Fruit fly (Drosophila melanogaster) whole organism, embryonic: Measurements from ENCODE around the gene msn.
A peak's percentile ranks its signal among the peaks of the same experiment; 100 is the strongest.

ENCODE experiments used
- ATbp ChIP-seq: fragments of 200-800 bp; sonication (Bioruptor generic); optimal IDR thresholded peaks from 2 replicates; lab custom pipeline; 2017; ENCODE audit warnings: missing biosample characterization, mild to moderate bottlenecking, missing genetic modification characterization, missing genetic modification reagents
- CG10321 ChIP-seq: fragments of 200-800 bp; sonication (Bioruptor generic); IDR thresholded peaks from 2 replicates; pipeline ENCODE4 v1.3.6; 2022; ENCODE audit warnings: missing biosample characterization, missing genetic modification characterization
- CG12219 ChIP-seq: fragments of 200-800 bp; sonication (Bioruptor generic); optimal IDR thresholded peaks from 3 replicates; lab custom pipeline; 2018; ENCODE audit warnings: missing biosample characterization, mild to moderate bottlenecking, missing genetic modification characterization
- CG12236 ChIP-seq: fragments of 200-800 bp; sonication (Bioruptor generic); optimal IDR thresholded peaks from 2 replicates; lab custom pipeline; 2016; ENCODE audit warnings: missing biosample characterization, missing genetic modification characterization
- CG14014 ChIP-seq: fragments of 200-800 bp; sonication (Bioruptor generic); IDR thresholded peaks from 2 replicates; pipeline ENCODE4 v1.3.6; 2022; ENCODE audit warnings: missing biosample characterization, missing genetic modification characterization
- CG15514 ChIP-seq: fragments of 200-800 bp; sonication (Bioruptor generic); optimal IDR thresholded peaks from 3 replicates; lab custom pipeline; 2017; ENCODE audit warnings: missing biosample characterization, missing genetic modification characterization, mild to moderate bottlenecking, moderate library complexity, missing genetic modification reagents
- CG16863 ChIP-seq: fragments of 200-800 bp; sonication (Bioruptor generic); optimal IDR thresholded peaks from 3 replicates; lab custom pipeline; 2016; ENCODE audit warnings: missing biosample characterization, missing genetic modification characterization
- CG17186 ChIP-seq: fragments of 200-800 bp; sonication (Bioruptor generic); optimal IDR thresholded peaks from 3 replicates; lab custom pipeline; 2017; ENCODE audit warnings: missing biosample characterization, missing genetic modification reagents, missing genetic modification characterization
- CG17361 ChIP-seq: fragments of 200-800 bp; sonication (Bioruptor generic); IDR thresholded peaks from 3 replicates; pipeline ENCODE4 v1.3.6; 2022; ENCODE audit warnings: missing biosample characterization, missing genetic modification characterization
- CG17912 ChIP-seq: fragments of 200-800 bp; sonication (Bioruptor generic); optimal IDR thresholded peaks from 2 replicates; lab custom pipeline; 2018; ENCODE audit warnings: missing biosample characterization, mild to moderate bottlenecking, missing genetic modification characterization
- CG5245 ChIP-seq: fragments of 200-800 bp; sonication (Bioruptor generic); optimal IDR thresholded peaks from 3 replicates; lab custom pipeline; 2016; ENCODE audit warnings: missing biosample characterization, missing genetic modification characterization
- CG6254 ChIP-seq: fragments of 200-800 bp; sonication (Bioruptor generic); optimal IDR thresholded peaks from 3 replicates; lab custom pipeline; 2017; ENCODE audit warnings: mild to moderate bottlenecking, missing biosample characterization, missing genetic modification reagents, missing genetic modification characterization
- CG7556 ChIP-seq: fragments of 200-800 bp; sonication (Bioruptor generic); optimal IDR thresholded peaks from 2 replicates; lab custom pipeline; 2017; ENCODE audit warnings: missing biosample characterization, mild to moderate bottlenecking, missing genetic modification characterization
- CG7786 ChIP-seq: fragments of 200-800 bp; sonication (Bioruptor generic); optimal IDR thresholded peaks from 2 replicates; lab custom pipeline; 2016; ENCODE audit warnings: missing biosample characterization, missing genetic modification characterization
- CG8924 ChIP-seq: fragments of 200-800 bp; optimal IDR thresholded peaks from 3 replicates; lab custom pipeline; 2019; ENCODE audit warnings: missing biosample characterization, mild to moderate bottlenecking, missing genetic modification characterization, moderate library complexity
- CG8944 ChIP-seq: fragments of 200-800 bp; sonication (Bioruptor generic); optimal IDR thresholded peaks from 3 replicates; lab custom pipeline; 2016; ENCODE audit warnings: missing biosample characterization, missing genetic modification characterization
- CG9797 ChIP-seq: fragments of 200-800 bp; sonication (Bioruptor generic); optimal IDR thresholded peaks from 3 replicates; lab custom pipeline; 2018; ENCODE audit warnings: missing biosample characterization, mild to moderate bottlenecking, missing genetic modification characterization
- CHES-1-like ChIP-seq: fragments of 200-800 bp; sonication (Bioruptor generic); optimal IDR thresholded peaks from 2 replicates; lab custom pipeline; 2016; ENCODE audit warnings: missing biosample characterization, missing genetic modification characterization
- D ChIP-seq, 2 experiments: fragments of 200-800 bp in 1 of 2; fragments of >200 bp in 1 of 2; sonication (Bioruptor generic) in 1 of 2; optimal IDR thresholded peaks; 2 replicates in 1 of 2; 3 replicates in 1 of 2; lab custom pipeline; 2017; ENCODE audit warnings: mild to moderate bottlenecking in 1 of 2, missing biosample characterization in 1 of 2, missing genetic modification characterization in 1 of 2, missing genetic modification reagents in 1 of 2
- D19B ChIP-seq: fragments of 200-800 bp; sonication (Bioruptor generic); optimal IDR thresholded peaks from 2 replicates; lab custom pipeline; 2017; ENCODE audit warnings: missing biosample characterization, mild to moderate bottlenecking, missing genetic modification characterization
- Dbx ChIP-seq: fragments of 200-800 bp; sonication (Bioruptor generic); IDR thresholded peaks from 3 replicates; pipeline ENCODE4 v1.3.6; 2022; ENCODE audit warnings: missing biosample characterization, missing genetic modification characterization
- Dref ChIP-seq: fragments of 200-800 bp; sonication (Bioruptor generic); IDR thresholded peaks from 2 replicates; pipeline ENCODE4 v1.3.6; 2022; ENCODE audit warnings: missing biosample characterization, missing genetic modification characterization
- HLH4C ChIP-seq: fragments of 200-800 bp; sonication (Bioruptor generic); IDR thresholded peaks from 3 replicates; pipeline ENCODE4 v1.3.6; 2022; ENCODE audit warnings: missing biosample characterization, missing genetic modification characterization; ENCODE audit not compliant: partially characterized antibody
- Lhr ChIP-seq: fragments of 200-800 bp; sonication (Bioruptor generic); optimal IDR thresholded peaks from 3 replicates; lab custom pipeline; 2017; ENCODE audit warnings: mild to moderate bottlenecking, missing biosample characterization, missing genetic modification reagents, missing genetic modification characterization
- Meics ChIP-seq: fragments of 200-800 bp; sonication (Bioruptor generic); optimal IDR thresholded peaks from 2 replicates; lab custom pipeline; 2017; ENCODE audit warnings: missing biosample characterization, mild to moderate bottlenecking, missing genetic modification characterization
- NK7.1 ChIP-seq: fragments of 200-800 bp; sonication (Bioruptor generic); optimal IDR thresholded peaks from 3 replicates; lab custom pipeline; 2016; ENCODE audit warnings: missing biosample characterization, missing genetic modification characterization
- Rfx ChIP-seq: fragments of 200-800 bp; sonication (Bioruptor generic); IDR thresholded peaks from 2 replicates; pipeline ENCODE4 v1.3.6; 2022; ENCODE audit warnings: missing biosample characterization, missing genetic modification characterization
- Scr ChIP-seq: fragments of 200-800 bp; sonication (Bioruptor generic); IDR thresholded peaks from 2 replicates; pipeline ENCODE4 v1.3.6; 2022; ENCODE audit warnings: missing biosample characterization, missing genetic modification characterization; ENCODE audit not compliant: partially characterized antibody
- TFAM ChIP-seq: fragments of 200-800 bp; sonication (Bioruptor generic); optimal IDR thresholded peaks from 2 replicates; lab custom pipeline; 2017; ENCODE audit warnings: missing biosample characterization, missing genetic modification characterization, inconsistent platforms
- Usf ChIP-seq: fragments of 200-800 bp; sonication (Bioruptor generic); optimal IDR thresholded peaks from 2 replicates; lab custom pipeline; 2017; ENCODE audit warnings: missing genotype, missing biosample characterization, missing genetic modification characterization
- Vsx1 ChIP-seq: fragments of 200-800 bp; sonication (Bioruptor generic); optimal IDR thresholded peaks from 2 replicates; lab custom pipeline; 2017; ENCODE audit warnings: missing biosample characterization, mild to moderate bottlenecking, missing genetic modification characterization, missing genetic modification reagents
- abd-A ChIP-seq: fragments of 200-800 bp; sonication (Bioruptor generic); optimal IDR thresholded peaks from 3 replicates; lab custom pipeline; 2019; ENCODE audit warnings: missing biosample characterization, mild to moderate bottlenecking, missing genetic modification characterization, moderate library complexity
- az2 ChIP-seq: fragments of 200-800 bp; sonication (Bioruptor generic); optimal IDR thresholded peaks from 3 replicates; lab custom pipeline; 2016; ENCODE audit warnings: missing biosample characterization, missing genetic modification characterization
- crol ChIP-seq: fragments of 200-800 bp; sonication (Bioruptor generic); IDR thresholded peaks from 2 replicates; pipeline ENCODE4 v1.3.6; 2022; ENCODE audit warnings: missing biosample characterization, missing genetic modification characterization
- dan ChIP-seq: fragments of 200-800 bp; sonication (Bioruptor generic); IDR thresholded peaks from 2 replicates; pipeline ENCODE4 v1.3.6; 2022; ENCODE audit warnings: missing biosample characterization, missing genetic modification characterization
- dimm ChIP-seq: fragments of 200-800 bp; sonication (Bioruptor generic); IDR thresholded peaks from 2 replicates; pipeline ENCODE4 v1.3.6; 2022; ENCODE audit warnings: missing biosample characterization, missing genetic modification characterization
- dpn ChIP-seq, 2 experiments: fragments of 200-800 bp; sonication (Bioruptor generic); optimal IDR thresholded peaks; 3 replicates each; lab custom pipeline; 2016; ENCODE audit warnings: missing biosample characterization in 2 of 2, missing genetic modification characterization in 2 of 2
- fd3F ChIP-seq: fragments of 200-800 bp; sonication (Bioruptor generic); optimal IDR thresholded peaks from 2 replicates; lab custom pipeline; 2018; ENCODE audit warnings: missing biosample characterization, mild to moderate bottlenecking, missing genetic modification characterization, moderate library complexity
- grn ChIP-seq: fragments of 200-800 bp; sonication (Bioruptor generic); optimal IDR thresholded peaks from 3 replicates; lab custom pipeline; 2017; ENCODE audit warnings: missing biosample characterization, missing genetic modification characterization
- gt ChIP-seq: fragments of 200-800 bp; sonication (Bioruptor generic); IDR thresholded peaks from 2 replicates; pipeline ENCODE4 v1.3.6; 2022; ENCODE audit warnings: missing biosample characterization, missing genetic modification characterization
- h ChIP-seq: fragments of >200 bp; optimal IDR thresholded peaks from 2 replicates; lab custom pipeline; 2017
- hbn ChIP-seq: fragments of 200-800 bp; sonication (Bioruptor generic); IDR thresholded peaks from 2 replicates; pipeline ENCODE4 v1.3.6; 2022; ENCODE audit warnings: missing biosample characterization, missing genetic modification characterization; ENCODE audit not compliant: partially characterized antibody
- hkb ChIP-seq, 2 experiments: fragments of 200-800 bp in 1 of 2; fragments of >200 bp in 1 of 2; sonication (Bioruptor generic) in 1 of 2; IDR thresholded peaks in 1 of 2; optimal IDR thresholded peaks in 1 of 2; 2 replicates each; pipeline versions ENCODE4 v1.3.6 to Lab custom; 2017 to 2022; ENCODE audit warnings: missing biosample characterization in 1 of 2, missing genetic modification characterization in 1 of 2
- kah ChIP-seq: fragments of 200-800 bp; sonication (Bioruptor generic); optimal IDR thresholded peaks from 2 replicates; lab custom pipeline; 2018; ENCODE audit warnings: missing biosample characterization, mild to moderate bottlenecking, missing genetic modification characterization
- kay ChIP-seq: fragments of 200-800 bp; sonication (Bioruptor generic); optimal IDR thresholded peaks from 2 replicates; lab custom pipeline; 2016; ENCODE audit warnings: missing biosample characterization, missing genetic modification characterization
- mam ChIP-seq: fragments of 200-800 bp; sonication (Bioruptor generic); optimal IDR thresholded peaks from 3 replicates; lab custom pipeline; 2016; ENCODE audit warnings: missing biosample characterization, missing genetic modification characterization
- pzg ChIP-seq: fragments of 200-800 bp; sonication (Bioruptor generic); optimal IDR thresholded peaks from 3 replicates; lab custom pipeline; 2018; ENCODE audit warnings: missing biosample characterization, mild to moderate bottlenecking, missing genetic modification characterization, moderate library complexity
- toy ChIP-seq: fragments of 200-800 bp; sonication (Bioruptor generic); IDR thresholded peaks from 2 replicates; pipeline ENCODE4 v1.3.6; 2022; ENCODE audit warnings: missing biosample characterization, missing genetic modification characterization

msn gene

dm6 chr3L:2585794-2586741 lies at the start of gene msn (continued):
- TF ChIP-seq CHES-1-like (GFP tag; lab: Kevin White, UChicago): peak; percentile 36
- TF ChIP-seq CG17186: peak; percentile 40
- TF ChIP-seq dimm: no peak
- peak; percentile 94 for TF ChIP-seq pzg (GFP tag; lab: Kevin White, UChicago)
- TF ChIP-seq h (lab: Kevin White, UChicago): no peak
- TF ChIP-seq CG7786 (GFP tag; lab: Kevin White, UChicago): no peak
- TF ChIP-seq D (optimal IDR thresholded peaks at IDR 0.05; lab: Kevin White, UChicago): no peak
- no peak for TF ChIP-seq D (GFP tag; optimal IDR thresholded peaks at IDR 0.05; lab: Kevin White, UChicago)
- TF ChIP-seq ATbp (GFP tag; lab: Kevin White, UChicago): no peak
- TF ChIP-seq gt (GFP tag; lab: Robert Waterston, UW): no peak
- peak; percentile 47 for TF ChIP-seq CG17912 (GFP tag; lab: Kevin White, UChicago)
- TF ChIP-seq Scr: peak; percentile 41
- no peak for TF ChIP-seq mam (GFP tag; lab: Kevin White, UChicago)
- TF ChIP-seq Rfx (GFP tag; lab: Robert Waterston, UW): peak; percentile 62
- TF ChIP-seq CG12219 (GFP tag; lab: Kevin White, UChicago): no peak
- TF ChIP-seq crol (GFP tag; lab: Robert Waterston, UW): peak; percentile 11; the same call in 1 of the 2 replicates
- TF ChIP-seq CG14014: peak; percentile 40; the same call in 1 of the 2 replicates
- peak; percentile 55 for TF ChIP-seq kah
- no peak for TF ChIP-seq kay (GFP tag; lab: Kevin White, UChicago)
- TF ChIP-seq D19B: no peak
- no peak for TF ChIP-seq TFAM
- TF ChIP-seq az2 (GFP tag; lab: Kevin White, UChicago): no peak
- no peak for TF ChIP-seq NK7.1 (GFP tag; lab: Kevin White, UChicago)
- no peak for TF ChIP-seq CG16863 (GFP tag; lab: Kevin White, UChicago)
- TF ChIP-seq Lhr (GFP tag; lab: Kevin White, UChicago): peak; percentile 38
- no peak for TF ChIP-seq fd3F (GFP tag; lab: Kevin White, UChicago)
- TF ChIP-seq CG5245 (GFP tag; lab: Kevin White, UChicago): no peak
- TF ChIP-seq CG6254 (GFP tag; lab: Kevin White, UChicago): no peak
- no peak for TF ChIP-seq Vsx1 (GFP tag; lab: Kevin White, UChicago)
- TF ChIP-seq CG12236: no peak
- peak; percentile 86 for TF ChIP-seq Dref (GFP tag; lab: Robert Waterston, UW)
- no peak for TF ChIP-seq toy (GFP tag; lab: Robert Waterston, UW)
- TF ChIP-seq CG9797 (GFP tag; lab: Kevin White, UChicago): peak; percentile 91
- no peak for TF ChIP-seq CG10321 (GFP tag; lab: Robert Waterston, UW)
- TF ChIP-seq HLH4C (GFP tag; lab: Robert Waterston, UW): peak; percentile 53; the same call in 2 of the 3 replicates
- no peak for TF ChIP-seq CG17361 (GFP tag; lab: Robert Waterston, UW)
- TF ChIP-seq dpn (GFP tag; optimal IDR thresholded peaks at IDR 0.05; lab: Kevin White, UChicago): peak in 1 of 2 experiments; percentile 39
- peak; percentile 63 for TF ChIP-seq CG15514 (GFP tag; lab: Kevin White, UChicago)
- TF ChIP-seq CG8924: peak; percentile 57
- no peak for TF ChIP-seq dan (GFP tag; lab: Robert Waterston, UW)
- TF ChIP-seq hbn: no peak
- TF ChIP-seq abd-A: no peak
- no peak for TF ChIP-seq CG7556 (GFP tag; lab: Kevin White, UChicago)
- TF ChIP-seq grn (GFP tag; lab: Kevin White, UChicago): no peak
- peak; percentile 54 for TF ChIP-seq Dbx (GFP tag; lab: Robert Waterston, UW)
- no peak for TF ChIP-seq CG8944 (GFP tag; lab: Kevin White, UChicago)
- TF ChIP-seq hkb (optimal IDR thresholded peaks at IDR 0.05; lab: Kevin White, UChicago): no peak
- TF ChIP-seq hkb (GFP tag; IDR thresholded peaks at IDR 0.05; lab: Robert Waterston, UW): peak; percentile 7; the same call in 1 of the 2 replicates
- TF ChIP-seq Usf: no peak
- no peak for TF ChIP-seq Meics (GFP tag; lab: Kevin White, UChicago)
